Worm (Caenorhabditis elegans): ENCODE data around the gene M04B2.2.

M04B2.2 gene

ce11 chrIV:11522225-11522952, 5.5 kb upstream of the M04B2.2 start (continued):
- TF ChIP-seq pha-4 (tag; optimal IDR thresholded peaks at IDR 0.05) (no peak), rcor-1 (GFP tag; IDR thresholded peaks at IDR 0.05) (no peak), F33H1.4 (GFP tag; IDR thresholded peaks at IDR 0.05) (peak; percentile 73), ceh-79 (tag; optimal IDR thresholded peaks at IDR 0.05) (no peak), Y53G8AR.9 (GFP tag; conservative IDR thresholded peaks at IDR 0.05) (no peak; the same call in 1 of the 2 replicates), F10E7.11 (tag; optimal IDR thresholded peaks at IDR 0.05) (no peak), madf-10 (tag; optimal IDR thresholded peaks at IDR 0.05) (peak; percentile 73), ceh-40 (GFP tag; IDR thresholded peaks at IDR 0.05) (no peak), let-526 (GFP tag; IDR thresholded peaks at IDR 0.05) (no peak), nfya-1 (tag; optimal IDR thresholded peaks at IDR 0.05; ENCODE audit: borderline replicate concordance, insufficient read depth) (no peak), rpc-1 (optimal IDR thresholded peaks at IDR 0.05) (no peak), rpc-1 (tag; optimal IDR thresholded peaks at IDR 0.05) (no peak), athp-1 (tag; optimal IDR thresholded peaks at IDR 0.05) (peak; percentile 36), madf-3 (GFP tag; IDR thresholded peaks at IDR 0.05) (0 out of 2 replicates have a peak, but pooled peaks have one; percentile 18), pbrm-1 (GFP tag; IDR thresholded peaks at IDR 0.05) (no peak), bed-1 (GFP tag; IDR thresholded peaks at IDR 0.05) (no peak), madf-6 (GFP tag; IDR thresholded peaks at IDR 0.05) (peak; percentile 80), K11D2.4 (GFP tag; IDR thresholded peaks at IDR 0.05) (no peak), Y79H2A.3 (GFP tag; conservative IDR thresholded peaks at IDR 0.05) (no peak), ztf-26 (tag; optimal IDR thresholded peaks at IDR 0.05) (peak; percentile 10), ceh-91 (GFP tag; IDR thresholded peaks at IDR 0.05) (no peak), tlf-1 (GFP tag; optimal IDR thresholded peaks at IDR 0.05) (peak; percentile 34), F57A8.1 (GFP tag; optimal IDR thresholded peaks at IDR 0.05) (no peak), hsf-1 (GFP tag; IDR thresholded peaks at IDR 0.05) (0 out of 2 replicates have a peak, but pooled peaks have one; percentile 48), F39B2.1 (GFP tag; IDR thresholded peaks at IDR 0.05) (no peak), B0261.1 (tag; optimal IDR thresholded peaks at IDR 0.05) (no peak), sdz-38 (tag; optimal IDR thresholded peaks at IDR 0.05) (no peak), snpc-1.1 (tag; optimal IDR thresholded peaks at IDR 0.05; ENCODE audit: insufficient read depth) (no peak), ama-1 (optimal IDR thresholded peaks at IDR 0.05) (no peak), ama-1 (GFP tag; optimal IDR thresholded peaks at IDR 0.05) (no peak), ZK185.1 (tag; optimal IDR thresholded peaks at IDR 0.05; ENCODE audit: poor library complexity, severe bottlenecking) (no peak), F49E8.2 (tag; optimal IDR thresholded peaks at IDR 0.05; ENCODE audit: insufficient read depth) (no peak), cebp-2 (GFP tag; IDR thresholded peaks at IDR 0.05) (no peak), ets-4 (GFP tag; optimal IDR thresholded peaks at IDR 0.05) (no peak), rec-8 (tag; optimal IDR thresholded peaks at IDR 0.05) (no peak), attf-3 (GFP tag; conservative IDR thresholded peaks at IDR 0.05) (peak; percentile 33; the same call in 1 of the 2 replicates), hrde-1 (tag; optimal IDR thresholded peaks at IDR 0.05; ENCODE audit: borderline replicate concordance) (no peak), dox-1 (GFP tag; IDR thresholded peaks at IDR 0.05) (peak; percentile 29; the same call in 1 of the 2 replicates), snpc-3.4 (tag; optimal IDR thresholded peaks at IDR 0.05) (no peak), ceh-100 (GFP tag; IDR thresholded peaks at IDR 0.05) (no peak), aptf-3 (GFP tag; IDR thresholded peaks at IDR 0.05) (no peak), ztf-18 (tag; optimal IDR thresholded peaks at IDR 0.05) (no peak), F22D6.2 (tag; optimal IDR thresholded peaks at IDR 0.05) (no peak), attf-5 (GFP tag; optimal IDR thresholded peaks at IDR 0.05) (peak; percentile 71), let-607 (tag; optimal IDR thresholded peaks at IDR 0.05) (peak; percentile 42 to 78), C06A6.2 (GFP tag; conservative IDR thresholded peaks at IDR 0.05) (no peak), Y53F4B.3 (GFP tag; IDR thresholded peaks at IDR 0.05) (no peak), mes-4 (tag; optimal IDR thresholded peaks at IDR 0.05) (no peak)

All from whole organism, young adult.